Fruit fly (Drosophila melanogaster) ovary, adult (tissue): ENCODE results near the gene Ace.
A peak's percentile ranks its signal among the peaks of the same experiment; 100 is the strongest.

Source experiments
- CG17801 ChIP-seq: fragments of 200-800 bp; optimal IDR thresholded peaks from 2 replicates; lab custom pipeline; 2019; ENCODE audit warnings: missing biosample characterization, mild to moderate bottlenecking, missing genetic modification characterization, moderate library complexity; ENCODE audit not compliant: partially characterized antibody

Ace gene

DNA sequence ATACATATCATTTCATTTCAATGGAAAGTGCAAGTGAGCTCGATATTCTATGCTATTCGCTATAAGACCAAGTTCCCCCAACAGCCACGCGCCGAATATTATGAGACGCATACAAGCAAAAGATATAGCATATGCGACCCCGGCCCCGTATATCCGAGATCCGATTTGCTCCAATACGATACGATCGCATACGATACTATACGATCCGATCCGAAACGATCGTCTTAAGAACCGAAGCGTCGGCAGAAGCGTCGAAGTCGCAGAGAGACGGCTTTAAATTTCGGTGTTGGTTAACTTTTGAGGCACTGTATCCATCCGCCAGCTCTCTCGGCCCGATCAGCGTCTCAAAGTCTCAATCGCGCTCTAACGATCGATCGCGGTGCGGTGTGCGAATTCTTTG, 20.1 kb upstream of the Ace start, which contains the start of gene CG8630:
Gene CG8630 (plus strand): TSS at position 303 of the 400 bp plus-strand sequence.
- no peak for TF ChIP-seq CG17801 (GFP tag; lab: Kevin White, UChicago)

dm6 chr3R:13275473-13275872, 16.2 kb upstream of the Ace start:
- TF ChIP-seq CG17801 (GFP tag; lab: Kevin White, UChicago): no peak

DNA sequence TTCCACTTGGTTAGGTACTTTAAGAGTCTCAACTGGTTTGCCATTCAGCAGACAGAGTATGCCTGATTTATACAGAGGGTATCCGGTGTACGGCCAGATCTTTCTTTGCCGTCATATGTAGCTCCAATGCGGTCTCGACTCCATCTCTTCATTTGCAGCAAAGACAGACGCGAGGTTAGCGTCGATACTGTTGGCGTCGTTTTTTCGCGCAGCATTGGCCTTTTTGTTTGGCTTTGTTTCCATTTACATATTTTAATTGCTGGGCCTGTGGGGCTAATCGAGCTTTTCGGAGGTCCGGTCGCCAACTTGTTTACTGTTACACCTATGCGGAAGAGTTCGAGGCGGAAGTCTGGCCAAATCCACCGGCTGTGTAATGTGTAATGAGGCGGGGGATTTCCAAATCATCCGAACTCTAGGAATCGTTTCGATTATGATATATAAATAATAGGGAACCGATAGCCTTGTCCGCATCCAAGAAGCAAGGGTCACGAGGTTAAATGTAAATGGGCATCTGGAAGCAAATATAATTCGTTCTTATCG, 15.0 kb upstream of the Ace start:
- no peak for TF ChIP-seq CG17801 (GFP tag; lab: Kevin White, UChicago)

DNA sequence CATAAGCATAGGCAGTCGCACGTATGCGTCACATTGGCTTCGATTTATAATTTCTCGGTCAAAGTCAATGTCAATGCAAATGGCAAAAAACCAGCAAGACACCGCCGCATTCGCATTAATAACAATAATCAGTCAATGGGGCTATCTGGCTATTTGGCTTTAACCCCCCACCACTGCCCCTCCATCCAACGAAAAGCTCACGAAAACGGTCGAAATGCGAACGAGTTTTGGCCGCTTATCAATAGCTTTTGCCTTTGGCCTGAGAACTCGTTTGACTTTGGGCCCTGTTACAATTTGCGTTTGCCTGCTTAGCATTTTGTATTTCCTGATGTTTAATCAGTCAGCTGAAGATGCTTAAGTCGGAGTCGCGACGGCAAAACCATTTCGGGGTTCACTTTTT, 14.1 kb upstream of the Ace start:
- TF ChIP-seq CG17801 (GFP tag; lab: Kevin White, UChicago): no peak

DNA sequence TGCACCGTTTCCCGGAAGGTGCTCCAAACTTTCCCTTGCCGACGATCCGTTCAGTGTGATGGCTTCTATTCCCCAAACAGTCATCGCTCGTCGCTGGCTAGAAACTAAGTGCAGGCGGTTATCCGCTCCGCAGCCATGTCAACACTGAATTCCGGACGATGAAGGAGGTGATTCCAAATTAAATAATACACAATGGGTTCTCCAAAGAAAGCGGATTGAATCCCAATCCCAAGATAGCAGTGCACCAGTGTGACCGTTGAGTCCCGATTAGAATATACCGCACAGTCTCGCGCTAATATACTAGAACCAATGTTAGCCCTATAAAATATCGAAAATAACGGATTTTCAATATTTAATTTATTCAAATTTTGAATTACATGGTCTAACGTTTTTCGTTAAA, 12.4 kb upstream of the Ace start, which contains the start of gene TBC1D5:
Gene TBC1D5 (minus strand): TSS at position 254 of the 400 bp plus-strand sequence.
- TF ChIP-seq CG17801 (GFP tag; lab: Kevin White, UChicago): peak; percentile 10

DNA sequence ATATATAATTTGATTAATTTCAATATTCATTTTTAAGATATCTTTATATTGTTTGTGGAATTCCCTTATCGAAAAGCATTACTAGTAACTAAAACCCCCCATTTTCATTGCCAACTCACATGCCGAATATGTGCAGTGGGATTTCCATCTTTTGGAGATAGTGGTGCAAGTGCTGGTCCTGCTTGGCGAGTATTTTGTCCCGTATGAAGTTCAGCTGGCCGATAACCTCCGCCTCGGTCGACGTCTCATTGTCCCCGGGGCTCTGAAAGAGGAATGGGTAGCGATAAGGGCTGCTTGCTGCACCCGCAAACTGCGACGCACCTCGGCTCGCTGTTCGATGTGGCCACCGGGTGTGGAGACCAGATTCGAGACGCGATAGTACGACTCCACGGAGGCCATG, 11.3 kb upstream of the Ace start:
- no peak for TF ChIP-seq CG17801 (GFP tag; lab: Kevin White, UChicago)

- peak; percentile 10 for TF ChIP-seq CG17801 (GFP tag; lab: Kevin White, UChicago)
Observed at dm6 chr3R:13264061-13264661, 4.8 kb upstream of the Ace start, which contains the start of gene Ravus. Ravus (minus strand) TSS chr3R:13264061.

- no peak for TF ChIP-seq CG17801 (GFP tag; lab: Kevin White, UChicago)
Observed at dm6 chr3R:13261706-13262105, 2.4 kb upstream of the Ace start.

DNA sequence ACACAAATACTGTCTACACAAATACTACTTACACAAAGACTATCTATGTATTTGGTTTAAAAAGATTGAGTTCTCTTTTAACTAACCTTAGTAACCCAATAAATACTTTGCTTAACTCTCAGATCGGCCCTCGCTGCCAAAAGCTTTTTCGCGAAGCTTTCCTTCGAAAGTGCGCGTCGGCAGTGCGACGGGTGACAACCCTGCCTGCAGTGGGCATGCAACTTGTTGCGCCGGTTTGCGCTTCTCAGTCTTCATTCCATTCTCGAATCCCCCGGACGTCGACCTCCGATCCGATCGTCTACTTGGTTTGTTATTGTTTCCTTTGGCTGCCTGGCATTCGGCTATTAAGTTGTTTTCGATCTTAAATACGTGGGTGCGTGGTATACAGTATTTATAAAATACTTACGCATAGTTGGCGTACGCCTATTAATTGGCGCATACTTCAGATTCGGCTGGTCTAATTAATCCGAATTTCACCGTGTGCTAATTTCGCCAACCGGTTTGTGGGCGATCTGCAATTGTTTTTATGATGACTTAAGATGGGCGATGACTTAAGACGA, 877 bp upstream of the Ace start, which contains the start of gene CG11686:
Gene CG11686 (plus strand): TSS at position 243 of the 560 bp plus-strand sequence.
- peak; percentile 16 for TF ChIP-seq CG17801 (GFP tag; lab: Kevin White, UChicago)

- TF ChIP-seq CG17801 (GFP tag; lab: Kevin White, UChicago): no peak
Observed at dm6 chr3R:13257110-13257509, 2.2 kb downstream of the Ace start.

dm6 chr3R:13241726-13242125, 17.6 kb downstream of the Ace start:
- no peak for TF ChIP-seq CG17801 (GFP tag; lab: Kevin White, UChicago)

DNA sequence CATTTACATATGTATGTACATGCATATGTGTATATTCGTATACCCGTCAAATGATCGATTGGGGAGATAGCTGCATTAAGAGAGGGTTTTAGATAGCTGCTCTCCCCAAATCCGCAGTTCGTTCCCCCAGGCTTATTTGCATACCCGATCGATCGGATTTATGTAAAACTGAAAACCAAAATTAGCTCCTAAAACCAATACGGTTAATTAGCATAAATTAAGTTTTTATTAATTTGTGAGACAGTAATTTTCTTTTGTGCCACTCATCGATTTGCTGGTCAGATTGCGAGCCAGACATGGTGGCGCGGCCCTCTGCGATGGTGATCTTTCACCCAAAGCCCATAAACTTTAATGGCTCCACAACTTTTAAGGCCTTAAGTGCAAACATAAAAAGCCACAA, 28.1 kb downstream of the Ace start:
- TF ChIP-seq CG17801 (GFP tag; lab: Kevin White, UChicago): no peak

DNA sequence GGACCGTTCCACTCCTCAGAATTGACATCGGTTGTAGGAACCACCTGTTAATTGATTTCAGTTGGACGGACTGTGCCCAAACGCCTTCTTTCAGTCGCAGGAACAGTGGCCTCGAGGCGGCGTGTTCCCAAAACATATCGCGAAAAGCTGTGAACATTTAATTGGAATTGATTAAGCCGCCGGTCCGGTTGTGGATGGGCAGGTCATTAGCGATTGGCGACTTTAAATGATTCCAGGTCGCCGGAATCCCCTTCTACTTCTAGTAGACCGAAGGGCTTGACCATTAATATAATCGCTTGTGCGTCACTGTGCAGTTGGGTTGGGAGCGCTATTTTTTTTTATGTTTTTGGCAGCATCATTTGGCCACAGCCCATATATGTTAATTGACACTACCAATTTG, 37.5 kb downstream of the Ace start:
- TF ChIP-seq CG17801 (GFP tag; lab: Kevin White, UChicago): no peak

dm6 chr3R:13220478-13220877, 38.8 kb downstream of the Ace start, which contains the start of gene CG8476:
CG8476 (minus strand) TSS chr3R:13220578.
- no peak for TF ChIP-seq CG17801 (GFP tag; lab: Kevin White, UChicago)

DNA sequence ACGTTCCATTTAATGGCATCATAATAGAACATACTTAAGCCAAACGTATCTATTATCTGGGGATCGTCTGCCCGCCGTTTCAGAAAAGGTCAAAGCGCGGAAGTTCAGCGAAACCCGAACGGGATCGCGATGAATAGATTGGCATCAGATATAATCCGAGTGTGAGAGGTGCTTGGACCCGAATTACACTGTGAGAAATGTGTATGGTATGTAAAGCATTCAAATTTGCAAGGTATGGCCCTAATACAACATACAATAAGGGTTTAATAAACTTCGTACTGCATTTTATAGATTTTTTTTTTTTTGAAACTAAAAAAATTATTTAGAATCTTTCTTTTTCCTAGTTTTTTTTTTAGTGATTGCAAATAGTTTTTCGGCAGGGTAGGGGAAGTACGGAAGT, 40.6 kb downstream of the Ace start:
- no peak for TF ChIP-seq CG17801 (GFP tag; lab: Kevin White, UChicago)

- no peak for TF ChIP-seq CG17801 (GFP tag; lab: Kevin White, UChicago)
Observed at dm6 chr3R:13215100-13215499, 44.2 kb downstream of the Ace start.
